Fruit fly (Drosophila melanogaster) whole organism, embryonic: Measurements from ENCODE around the gene Syx13.

ENCODE experiments used
- Aef1 ChIP-seq: fragments of 200-800 bp; sonication (Bioruptor generic); IDR thresholded peaks from 3 replicates; pipeline ENCODE4 v1.3.6; 2022; ENCODE audit warnings: missing biosample characterization, missing genetic modification characterization
- Atf3 ChIP-seq: fragments of 200-800 bp; sonication (Bioruptor generic); optimal IDR thresholded peaks from 3 replicates; lab custom pipeline; 2016; ENCODE audit warnings: missing biosample characterization, missing genetic modification characterization
- Bdp1 ChIP-seq: fragments of 200-800 bp; sonication (Bioruptor generic); optimal IDR thresholded peaks from 3 replicates; lab custom pipeline; 2016; ENCODE audit warnings: missing biosample characterization, missing genetic modification characterization
- CG10267 ChIP-seq: fragments of 200-800 bp; sonication (Bioruptor generic); optimal IDR thresholded peaks from 2 replicates; lab custom pipeline; 2018; ENCODE audit warnings: missing biosample characterization, mild to moderate bottlenecking, missing genetic modification characterization, moderate library complexity
- CG10274 ChIP-seq: fragments of 200-800 bp; sonication (Bioruptor generic); optimal IDR thresholded peaks from 3 replicates; lab custom pipeline; 2017; ENCODE audit warnings: missing biosample characterization, mild to moderate bottlenecking, missing genetic modification characterization
- CG11723 ChIP-seq: fragments of 200-800 bp; sonication (Bioruptor generic); optimal IDR thresholded peaks from 2 replicates; lab custom pipeline; 2017; ENCODE audit warnings: missing biosample characterization, mild to moderate bottlenecking, missing genetic modification characterization
- CG12155 ChIP-seq: fragments of 200-800 bp; sonication (Bioruptor generic); optimal IDR thresholded peaks from 3 replicates; lab custom pipeline; 2016; ENCODE audit warnings: missing biosample characterization, missing genetic modification characterization
- CG1233 ChIP-seq: fragments of 200-800 bp; sonication (Bioruptor generic); optimal IDR thresholded peaks from 4 replicates; lab custom pipeline; 2018; ENCODE audit warnings: missing biosample characterization, mild to moderate bottlenecking, missing genetic modification characterization
- CG14050 ChIP-seq: fragments of 200-800 bp; sonication (Bioruptor generic); IDR thresholded peaks from 3 replicates; pipeline ENCODE4 v1.3.6; 2022; ENCODE audit warnings: missing biosample characterization, missing genetic modification characterization
- CG14710 ChIP-seq: fragments of 200-800 bp; sonication (Bioruptor generic); optimal IDR thresholded peaks from 3 replicates; lab custom pipeline; 2019; ENCODE audit warnings: missing biosample characterization, mild to moderate bottlenecking, missing genetic modification characterization, moderate library complexity
- CG15011 ChIP-seq: fragments of 200-800 bp; sonication (Bioruptor generic); optimal IDR thresholded peaks from 3 replicates; lab custom pipeline; 2018; ENCODE audit warnings: missing biosample characterization, mild to moderate bottlenecking, missing genetic modification characterization
- CG1529 ChIP-seq: fragments of 200-800 bp; sonication (Bioruptor generic); optimal IDR thresholded peaks from 3 replicates; lab custom pipeline; 2018; ENCODE audit warnings: missing biosample characterization, missing genetic modification characterization
- CG15696 ChIP-seq: fragments of 200-800 bp; sonication (Bioruptor generic); optimal IDR thresholded peaks from 2 replicates; lab custom pipeline; 2019; ENCODE audit warnings: missing biosample characterization, mild to moderate bottlenecking, missing genetic modification characterization, moderate library complexity
- CG17912 ChIP-seq: fragments of 200-800 bp; sonication (Bioruptor generic); optimal IDR thresholded peaks from 2 replicates; lab custom pipeline; 2018; ENCODE audit warnings: missing biosample characterization, mild to moderate bottlenecking, missing genetic modification characterization
- CG2129 ChIP-seq: fragments of 200-800 bp; sonication (Bioruptor generic); IDR thresholded peaks from 2 replicates; pipeline ENCODE4 v1.3.6; 2022; ENCODE audit warnings: missing biosample characterization, missing genetic modification characterization; ENCODE audit not compliant: partially characterized antibody
- CG33213 ChIP-seq: fragments of 200-800 bp; sonication (Bioruptor generic); optimal IDR thresholded peaks from 3 replicates; lab custom pipeline; 2016; ENCODE audit warnings: missing biosample characterization, missing genetic modification characterization
- CG4360 ChIP-seq: fragments of 200-800 bp; sonication (Bioruptor generic); IDR thresholded peaks from 2 replicates; pipeline ENCODE4 v1.3.6; 2022; ENCODE audit warnings: missing biosample characterization, missing genetic modification characterization
- CG4854 ChIP-seq: fragments of 200-800 bp; sonication (Bioruptor generic); optimal IDR thresholded peaks from 2 replicates; lab custom pipeline; 2016; ENCODE audit warnings: missing biosample characterization, missing genetic modification characterization, inconsistent platforms
- CG8089 ChIP-seq: fragments of 200-800 bp; sonication (Bioruptor generic); optimal IDR thresholded peaks from 3 replicates; lab custom pipeline; 2016; ENCODE audit warnings: missing biosample characterization, missing genetic modification characterization
- D ChIP-seq, 2 experiments: fragments of 200-800 bp in 1 of 2; fragments of >200 bp in 1 of 2; sonication (Bioruptor generic) in 1 of 2; optimal IDR thresholded peaks; 2 replicates in 1 of 2; 3 replicates in 1 of 2; lab custom pipeline; 2017; ENCODE audit warnings: mild to moderate bottlenecking in 1 of 2, missing biosample characterization in 1 of 2, missing genetic modification characterization in 1 of 2, missing genetic modification reagents in 1 of 2
- Dad ChIP-seq: fragments of 200-800 bp; sonication (Bioruptor generic); optimal IDR thresholded peaks from 3 replicates; lab custom pipeline; 2016; ENCODE audit warnings: missing biosample characterization, missing genetic modification characterization
- Ets97D ChIP-seq: fragments of 200-800 bp; sonication (Bioruptor generic); optimal IDR thresholded peaks from 3 replicates; lab custom pipeline; 2016; ENCODE audit warnings: missing biosample characterization, missing genetic modification characterization
- HmgD ChIP-seq: fragments of 200-800 bp; sonication (Bioruptor generic); optimal IDR thresholded peaks from 3 replicates; lab custom pipeline; 2016; ENCODE audit warnings: missing biosample characterization, missing genetic modification characterization
- Hr78 ChIP-seq, 2 experiments: fragments of 200-800 bp in 1 of 2; fragments of >200 bp in 1 of 2; sonication (Bioruptor generic) in 1 of 2; optimal IDR thresholded peaks; 2 replicates each; lab custom pipeline; 2017 to 2019; ENCODE audit warnings: missing biosample characterization in 2 of 2, missing genetic modification characterization in 2 of 2, mild to moderate bottlenecking in 1 of 2, moderate library complexity in 1 of 2
- Kr ChIP-seq: fragments of 200-800 bp; sonication (Bioruptor generic); optimal IDR thresholded peaks from 2 replicates; lab custom pipeline; 2017; ENCODE audit warnings: missing biosample characterization, mild to moderate bottlenecking, missing genetic modification characterization
- Sry-β ChIP-seq: fragments of 200-800 bp; sonication (Bioruptor generic); optimal IDR thresholded peaks from 2 replicates; lab custom pipeline; 2018; ENCODE audit warnings: missing biosample characterization, mild to moderate bottlenecking, missing genetic modification characterization, moderate library complexity
- Stat92E ChIP-seq, 3 experiments: fragments of >200 bp in 2 of 3; fragments of 200-800 bp in 1 of 3; sonication (Bioruptor generic) in 1 of 3; optimal IDR thresholded peaks; 2 replicates each; lab custom pipeline; 2017 to 2019; ENCODE audit warnings: missing biosample characterization in 3 of 3, missing genetic modification characterization in 3 of 3, mild to moderate bottlenecking in 1 of 3, moderate library complexity in 1 of 3
- Taf1 ChIP-seq: fragments of 200-800 bp; sonication (Bioruptor generic); IDR thresholded peaks from 2 replicates; pipeline ENCODE4 v1.3.6; 2022; ENCODE audit warnings: missing biosample characterization, missing genetic modification characterization
- Xrp1 ChIP-seq: fragments of 200-800 bp; sonication (Bioruptor generic); IDR thresholded peaks from 2 replicates; pipeline ENCODE4 v1.3.6; 2022; ENCODE audit warnings: missing biosample characterization, missing genetic modification characterization
- bowl ChIP-seq: fragments of 200-800 bp; sonication (Bioruptor generic); IDR thresholded peaks from 2 replicates; pipeline ENCODE4 v1.3.6; 2022; ENCODE audit warnings: missing biosample characterization, missing genetic modification characterization
- btn ChIP-seq: fragments of 200-800 bp; sonication (Bioruptor generic); optimal IDR thresholded peaks from 2 replicates; lab custom pipeline; 2016; ENCODE audit warnings: missing biosample characterization, missing genetic modification characterization
- cad ChIP-seq: fragments of >200 bp; optimal IDR thresholded peaks from 2 replicates; lab custom pipeline; 2017; ENCODE audit warnings: missing biosample characterization, missing genetic modification characterization
- cato ChIP-seq: fragments of 200-800 bp; sonication (Bioruptor generic); optimal IDR thresholded peaks from 2 replicates; lab custom pipeline; 2016; ENCODE audit warnings: missing biosample characterization, missing genetic modification characterization, borderline replicate concordance
- cg ChIP-seq: fragments of 200-800 bp; sonication (Bioruptor generic); optimal IDR thresholded peaks from 3 replicates; lab custom pipeline; 2019; ENCODE audit warnings: missing biosample characterization, mild to moderate bottlenecking, missing genetic modification characterization, moderate library complexity
- da ChIP-seq: fragments of 200-800 bp; sonication (Bioruptor generic); optimal IDR thresholded peaks from 2 replicates; lab custom pipeline; 2016; ENCODE audit warnings: missing biosample characterization, missing genetic modification characterization
- ind ChIP-seq: fragments of 200-800 bp; sonication (Bioruptor generic); optimal IDR thresholded peaks from 3 replicates; lab custom pipeline; 2016; ENCODE audit warnings: missing biosample characterization, missing genetic modification characterization
- p53 ChIP-seq: fragments of 200-800 bp; sonication (Bioruptor generic); optimal IDR thresholded peaks from 2 replicates; lab custom pipeline; 2016; ENCODE audit warnings: missing biosample characterization, missing genetic modification characterization
- ro ChIP-seq: fragments of 200-800 bp; sonication (Bioruptor generic); IDR thresholded peaks from 2 replicates; pipeline ENCODE4 v1.3.6; 2022; ENCODE audit warnings: missing biosample characterization, missing genetic modification characterization
- run ChIP-seq: fragments of 200-800 bp; sonication (Bioruptor generic); optimal IDR thresholded peaks from 3 replicates; lab custom pipeline; 2018; ENCODE audit warnings: missing biosample characterization, mild to moderate bottlenecking, missing genetic modification characterization
- sens-2 ChIP-seq: fragments of 200-800 bp; sonication (Bioruptor generic); IDR thresholded peaks from 2 replicates; pipeline ENCODE4 v1.3.6; 2022; ENCODE audit warnings: missing biosample characterization, missing genetic modification characterization
- slp2 ChIP-seq: fragments of 200-800 bp; sonication (Bioruptor generic); optimal IDR thresholded peaks from 2 replicates; lab custom pipeline; 2016; ENCODE audit warnings: missing biosample characterization, missing genetic modification characterization
- sr ChIP-seq: fragments of 200-800 bp; sonication (Bioruptor generic); IDR thresholded peaks from 3 replicates; pipeline ENCODE4 v1.3.6; 2022; ENCODE audit warnings: missing biosample characterization, missing genetic modification characterization
- tap ChIP-seq: fragments of 200-800 bp; optimal IDR thresholded peaks from 3 replicates; lab custom pipeline; 2019; ENCODE audit warnings: missing biosample characterization, mild to moderate bottlenecking, missing genetic modification characterization, moderate library complexity
- tin ChIP-seq: fragments of 200-800 bp; sonication (Bioruptor generic); optimal IDR thresholded peaks from 3 replicates; lab custom pipeline; 2016; ENCODE audit warnings: missing biosample characterization, missing genetic modification characterization
- twi ChIP-seq: fragments of 200-800 bp; optimal IDR thresholded peaks from 2 replicates; lab custom pipeline; 2019; ENCODE audit warnings: missing biosample characterization, mild to moderate bottlenecking, missing genetic modification characterization, moderate library complexity
- unpg ChIP-seq: fragments of 200-800 bp; sonication (Bioruptor generic); optimal IDR thresholded peaks from 3 replicates; lab custom pipeline; 2018; ENCODE audit warnings: missing biosample characterization, mild to moderate bottlenecking, missing genetic modification characterization, moderate library complexity
- vnd ChIP-seq: fragments of 200-800 bp; sonication (Bioruptor generic); IDR thresholded peaks from 3 replicates; pipeline ENCODE4 v1.3.6; 2022; ENCODE audit warnings: missing biosample characterization, missing genetic modification characterization; ENCODE audit not compliant: partially characterized antibody
- wdn ChIP-seq: fragments of 200-800 bp; sonication (Bioruptor generic); IDR thresholded peaks from 2 replicates; pipeline ENCODE4 v1.3.6; 2022; ENCODE audit warnings: missing biosample characterization, missing genetic modification characterization
- zfh2 ChIP-seq: fragments of 200-800 bp; sonication (Bioruptor generic); optimal IDR thresholded peaks from 2 replicates; lab custom pipeline; 2016; ENCODE audit warnings: missing biosample characterization, missing genetic modification characterization

Syx13 gene

DNA sequence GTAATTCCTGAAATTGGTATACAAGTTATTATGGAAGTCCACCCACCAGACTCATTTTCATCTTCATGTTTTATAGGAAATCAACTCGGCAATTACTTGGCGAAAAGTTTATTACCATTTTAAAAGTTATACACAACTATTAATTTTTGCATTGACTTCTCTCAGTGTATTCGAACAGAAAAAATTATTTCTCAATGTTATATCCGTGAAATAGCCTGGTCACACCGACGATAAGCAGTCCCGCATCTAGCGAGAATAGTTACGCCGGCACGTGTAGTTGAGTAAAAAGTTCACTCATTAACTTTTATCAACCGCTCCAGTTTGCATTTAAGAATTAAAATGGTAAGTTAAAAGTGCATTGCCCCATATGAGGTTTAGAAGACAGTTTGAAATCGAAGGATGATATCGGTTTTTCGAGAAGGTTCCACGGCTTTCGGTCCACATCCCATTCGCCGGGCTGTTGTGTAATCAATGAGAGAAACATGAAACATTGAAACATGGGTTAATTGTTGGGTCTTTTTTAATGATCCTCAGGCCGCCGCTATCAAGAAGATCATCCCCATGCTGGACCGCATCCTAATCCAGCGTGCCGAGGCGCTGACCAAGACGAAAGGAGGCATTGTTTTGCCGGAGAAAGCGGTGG, 28.3 kb upstream of the Syx13 start, which contains the start of gene CG11267 (continued):
- TF ChIP-seq HmgD (GFP tag; lab: Kevin White, UChicago) = peak; percentile 76
- TF ChIP-seq CG1233 (GFP tag; lab: Kevin White, UChicago) = peak; percentile 86
- TF ChIP-seq CG4854 (GFP tag; lab: Kevin White, UChicago) = peak; percentile 64
- peak; percentile 32 for TF ChIP-seq da (GFP tag; lab: Kevin White, UChicago)
- peak; percentile 92 for TF ChIP-seq Taf1 (GFP tag; lab: Robert Waterston, UW)
- peak; percentile 89 for TF ChIP-seq ind (GFP tag; lab: Kevin White, UChicago)
- TF ChIP-seq sr (GFP tag; lab: Robert Waterston, UW) = peak; percentile 66
- peak; percentile 88 for TF ChIP-seq wdn (GFP tag; lab: Robert Waterston, UW)
- peak; percentile 91 for TF ChIP-seq sens-2 (GFP tag; lab: Robert Waterston, UW)
- peak; percentile 89 for TF ChIP-seq Aef1 (GFP tag; lab: Robert Waterston, UW)
- TF ChIP-seq CG10274 (GFP tag; lab: Kevin White, UChicago) = peak; percentile 70
- no peak for TF ChIP-seq cg (GFP tag; lab: Kevin White, UChicago)
- peak in 1 of 2 experiments; percentile 2 for TF ChIP-seq Hr78 (GFP tag; optimal IDR thresholded peaks at IDR 0.05; lab: Kevin White, UChicago)
- TF ChIP-seq twi = peak; percentile 17
- TF ChIP-seq cato (GFP tag; lab: Kevin White, UChicago) = peak; percentile 66
- TF ChIP-seq CG15696 (tag; lab: Kevin White, UChicago) = peak; percentile 81
- TF ChIP-seq p53 (GFP tag; lab: Kevin White, UChicago) = peak; percentile 47
- TF ChIP-seq tin (GFP tag; lab: Kevin White, UChicago) = peak; percentile 87
- TF ChIP-seq run (tag; lab: Kevin White, UChicago) = peak; percentile 43
- peak; percentile 51 for TF ChIP-seq CG17912 (GFP tag; lab: Kevin White, UChicago)
- TF ChIP-seq ro (GFP tag; lab: Robert Waterston, UW) = peak; percentile 75
- no peak for TF ChIP-seq Stat92E (GFP tag; optimal IDR thresholded peaks at IDR 0.05; lab: Kevin White, UChicago)
- peak; percentile 71; the same call in 2 of the 3 replicates for TF ChIP-seq CG14050
- TF ChIP-seq vnd = no peak
- TF ChIP-seq unpg = peak; percentile 84
- TF ChIP-seq btn (GFP tag; lab: Kevin White, UChicago) = peak; percentile 34
- peak; percentile 67 for TF ChIP-seq slp2
- no peak for TF ChIP-seq D (optimal IDR thresholded peaks at IDR 0.05; lab: Kevin White, UChicago)
- TF ChIP-seq D (GFP tag; optimal IDR thresholded peaks at IDR 0.05; lab: Kevin White, UChicago) = peak; percentile 75
- TF ChIP-seq CG33213 (GFP tag; lab: Kevin White, UChicago) = peak; percentile 75
- peak; percentile 65 for TF ChIP-seq CG8089 (GFP tag; lab: Kevin White, UChicago)
- TF ChIP-seq Ets97D = peak; percentile 70
- peak; percentile 56 for TF ChIP-seq Bdp1
- TF ChIP-seq CG11723 (GFP tag; lab: Kevin White, UChicago) = peak; percentile 49
- TF ChIP-seq CG14710 (tag; lab: Kevin White, UChicago) = peak; percentile 82
- TF ChIP-seq Sry-β = peak; percentile 38
- TF ChIP-seq CG12155 = peak; percentile 68
- peak; percentile 80 for TF ChIP-seq zfh2 (GFP tag; lab: Kevin White, UChicago)
- TF ChIP-seq CG2129 (GFP tag; lab: Robert Waterston, UW) = no peak
- TF ChIP-seq CG4360 (GFP tag; lab: Robert Waterston, UW) = 0 out of 2 replicates have a peak, but pooled peaks have one; percentile 8
- TF ChIP-seq CG10267 (tag; lab: Kevin White, UChicago) = peak; percentile 78
- peak; percentile 53 for TF ChIP-seq Atf3
- TF ChIP-seq Dad (GFP tag; lab: Kevin White, UChicago) = peak; percentile 39
- peak; percentile 91 for TF ChIP-seq Xrp1 (GFP tag; lab: Robert Waterston, UW)
- peak; percentile 84 for TF ChIP-seq bowl (GFP tag; lab: Robert Waterston, UW)
- peak; percentile 60 for TF ChIP-seq CG1529 (GFP tag; lab: Kevin White, UChicago)
- no peak for TF ChIP-seq cad
- no peak for TF ChIP-seq Kr (GFP tag; lab: Kevin White, UChicago)
- TF ChIP-seq tap (tag; lab: Kevin White, UChicago) = peak; percentile 88
- TF ChIP-seq CG15011 (GFP tag; lab: Kevin White, UChicago) = peak; percentile 72
